Fruit fly (Drosophila melanogaster) S2 (cell line): Measurements from ENCODE around the gene miple1.

Experiments used
- CG8478 ChIP-seq: fragments of >200 bp; optimal IDR thresholded peaks from 2 replicates; lab custom pipeline; 2018
- CTCF ChIP-seq, 2 experiments: fragments of >200 bp; optimal IDR thresholded peaks; 2 replicates each; lab custom pipeline; 2018

- no peak for TF ChIP-seq CTCF (optimal IDR thresholded peaks at IDR 0.05; lab: Kevin White, UChicago)
- no peak for TF ChIP-seq CG8478 (lab: Kevin White, UChicago)
Observed at dm6 chr3L:263500-264377, 3.4 kb upstream of the miple1 start.
